Fruit fly (Drosophila melanogaster): ENCODE data around the gene CG3557.

DNA sequence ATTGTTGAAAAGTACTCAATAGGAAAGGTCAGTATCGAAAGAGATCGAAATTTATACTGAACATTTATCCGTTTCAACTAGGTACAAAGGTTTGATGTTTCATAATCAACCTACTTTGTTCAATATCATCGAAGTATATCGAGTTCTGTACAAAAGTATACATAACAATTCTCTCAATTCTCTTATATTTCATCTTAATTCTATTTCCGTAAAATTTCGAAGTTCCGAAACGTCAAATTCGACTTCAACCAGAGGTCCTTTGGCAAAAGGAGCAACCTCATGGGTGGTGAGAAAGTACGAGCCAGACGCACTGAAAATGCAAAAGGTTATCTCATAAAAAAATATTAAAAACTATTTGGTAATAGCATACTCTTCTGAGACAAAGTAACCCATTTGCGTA is 31.0 kb upstream of the CG3557 start, which contains the start of gene CG31948:
- TF ChIP-seq gfzf (GFP tag; optimal IDR thresholded peaks at IDR 0.05), result no peak
- TF ChIP-seq kah (GFP tag; optimal IDR thresholded peaks at IDR 0.05), result no peak
- no peak for TF ChIP-seq Six4 (GFP tag; optimal IDR thresholded peaks at IDR 0.05)
- no peak for TF ChIP-seq run (tag; optimal IDR thresholded peaks at IDR 0.05)
- TF ChIP-seq TFAM (GFP tag; optimal IDR thresholded peaks at IDR 0.05), result no peak
- no peak for TF ChIP-seq CG8281 (tag; optimal IDR thresholded peaks at IDR 0.05)
- no peak for TF ChIP-seq D (optimal IDR thresholded peaks at IDR 0.05)
- TF ChIP-seq D (GFP tag; optimal IDR thresholded peaks at IDR 0.05), result no peak
- no peak for TF ChIP-seq CG34224 (GFP tag; IDR thresholded peaks at IDR 0.05; ENCODE audit: partially characterized antibody)
- TF ChIP-seq grn (GFP tag; optimal IDR thresholded peaks at IDR 0.05), result no peak
- no peak for TF ChIP-seq so (GFP tag; IDR thresholded peaks at IDR 0.05)

Measured in whole organism, embryonic.